Fruit fly (Drosophila melanogaster): ENCODE measurements around the gene CG4592.

Gene CG4592

dm6 chr2L:9897296-9897695, 24.1 kb upstream of the CG4592 start, which contains the start of gene RpS2 (continued):
- TF ChIP-seq B-H1 (GFP tag; IDR thresholded peaks at IDR 0.05) (no peak), Atf3 (GFP tag; optimal IDR thresholded peaks at IDR 0.05) (no peak), lilli (GFP tag; optimal IDR thresholded peaks at IDR 0.05) (peak; percentile 54), crp (GFP tag; optimal IDR thresholded peaks at IDR 0.05) (peak in 1 of 2 experiments; percentile 61), dati (GFP tag; IDR thresholded peaks at IDR 0.05) (no peak), CG12391 (tag; optimal IDR thresholded peaks at IDR 0.05) (peak; percentile 65), Blimp-1 (GFP tag; optimal IDR thresholded peaks at IDR 0.05) (no peak), Usf (GFP tag; optimal IDR thresholded peaks at IDR 0.05) (no peak), CG13894 (tag; optimal IDR thresholded peaks at IDR 0.05) (peak; percentile 69), NK7.1 (GFP tag; optimal IDR thresholded peaks at IDR 0.05) (no peak), Meics (GFP tag; optimal IDR thresholded peaks at IDR 0.05) (peak; percentile 41), chinmo (GFP tag; IDR thresholded peaks at IDR 0.05; ENCODE audit: partially characterized antibody) (peak; percentile 98), D19A (tag; optimal IDR thresholded peaks at IDR 0.05) (no peak), scrt (GFP tag; optimal IDR thresholded peaks at IDR 0.05) (peak; percentile 9), GATAe (GFP tag; conservative IDR thresholded peaks at IDR 0.05) (no peak), CG34422 (GFP tag; IDR thresholded peaks at IDR 0.05) (no peak; the same call in 2 of the 3 replicates), CG17802 (tag; optimal IDR thresholded peaks at IDR 0.05) (no peak), schlank (tag; optimal IDR thresholded peaks at IDR 0.05) (no peak), abd-A (tag; optimal IDR thresholded peaks at IDR 0.05) (no peak), CG3407 (GFP tag; optimal IDR thresholded peaks at IDR 0.05) (peak; percentile 24), CG34376 (GFP tag; optimal IDR thresholded peaks at IDR 0.05) (peak; percentile 50), CG9817 (tag; optimal IDR thresholded peaks at IDR 0.05) (peak; percentile 23), sens (GFP tag) (peak; percentile 91), CG13624 (GFP tag; optimal IDR thresholded peaks at IDR 0.05) (peak; percentile 33), ac (GFP tag; optimal IDR thresholded peaks at IDR 0.05) (peak; percentile 10), CG2116 (GFP tag; optimal IDR thresholded peaks at IDR 0.05) (peak; percentile 94), HmgZ (tag; optimal IDR thresholded peaks at IDR 0.05) (peak; percentile 75), CG8944 (GFP tag; optimal IDR thresholded peaks at IDR 0.05) (no peak), CG31388 (GFP tag; optimal IDR thresholded peaks at IDR 0.05) (no peak), CG11247 (GFP tag; IDR thresholded peaks at IDR 0.05) (no peak), Hmr (GFP tag; optimal IDR thresholded peaks at IDR 0.05) (peak; percentile 85), lbe (GFP tag; optimal IDR thresholded peaks at IDR 0.05) (peak; percentile 69), zf30C (GFP tag; optimal IDR thresholded peaks at IDR 0.05) (no peak), Ptx1 (GFP tag; IDR thresholded peaks at IDR 0.05) (no peak), Dad (GFP tag; optimal IDR thresholded peaks at IDR 0.05) (peak; percentile 5), CG17359 (tag; optimal IDR thresholded peaks at IDR 0.05) (peak; percentile 31), CG9437 (GFP tag; optimal IDR thresholded peaks at IDR 0.05) (peak; percentile 39), CG12104 (GFP tag; optimal IDR thresholded peaks at IDR 0.05) (no peak), CG16863 (GFP tag; optimal IDR thresholded peaks at IDR 0.05) (peak; percentile 21), Vsx1 (GFP tag; optimal IDR thresholded peaks at IDR 0.05) (no peak), slou (GFP tag; optimal IDR thresholded peaks at IDR 0.05) (peak; percentile 28), bigmax (GFP tag; optimal IDR thresholded peaks at IDR 0.05) (peak; percentile 66), Trl (optimal IDR thresholded peaks at IDR 0.05) (no peak), Trl (GFP tag; optimal IDR thresholded peaks at IDR 0.05) (peak; percentile 11), ash1 (GFP tag; optimal IDR thresholded peaks at IDR 0.05) (no peak), sna (GFP tag; IDR thresholded peaks at IDR 0.05; ENCODE audit: partially characterized antibody) (peak; percentile 98), nerfin-2 (GFP tag; IDR thresholded peaks at IDR 0.05; ENCODE audit: partially characterized antibody) (peak; percentile 96), grn (GFP tag; optimal IDR thresholded peaks at IDR 0.05) (peak; percentile 37), CG32772 (GFP tag; IDR thresholded peaks at IDR 0.05) (no peak), CG30020 (tag; optimal IDR thresholded peaks at IDR 0.05) (peak; percentile 22), zfh1 (GFP tag; IDR thresholded peaks at IDR 0.05) (no peak)
